Fruit fly (Drosophila melanogaster): Measurements from ENCODE around the gene Ggt-1.

Ggt-1 gene

dm6 chrX:18533308-18533707, 21.0 kb upstream of the Ggt-1 start (continued):
- TF ChIP-seq jumu (GFP tag; optimal IDR thresholded peaks at IDR 0.05) (no peak), tx (GFP tag; optimal IDR thresholded peaks at IDR 0.05) (no peak), CG14860 (GFP tag; IDR thresholded peaks at IDR 0.05; ENCODE audit: partially characterized antibody) (no peak), CG34376 (GFP tag; optimal IDR thresholded peaks at IDR 0.05) (no peak), wek (GFP tag; optimal IDR thresholded peaks at IDR 0.05) (no peak), Scr (GFP tag; IDR thresholded peaks at IDR 0.05; ENCODE audit: partially characterized antibody) (no peak), ranshi (GFP tag; IDR thresholded peaks at IDR 0.05) (no peak), CG7928 (GFP tag; optimal IDR thresholded peaks at IDR 0.05) (no peak), CG31388 (GFP tag; optimal IDR thresholded peaks at IDR 0.05) (no peak), Ptx1 (GFP tag; IDR thresholded peaks at IDR 0.05) (no peak; the same call in none of the 2 replicates), CG8388 (GFP tag; optimal IDR thresholded peaks at IDR 0.05) (peak; percentile 52), Dip2 (GFP tag; IDR thresholded peaks at IDR 0.05) (no peak), zfh2 (GFP tag; optimal IDR thresholded peaks at IDR 0.05) (no peak), Ssrp (tag; optimal IDR thresholded peaks at IDR 0.05) (peak; percentile 65), tgo (GFP tag; IDR thresholded peaks at IDR 0.05) (no peak), CG14014 (GFP tag; IDR thresholded peaks at IDR 0.05) (no peak), sna (GFP tag; IDR thresholded peaks at IDR 0.05; ENCODE audit: partially characterized antibody) (no peak), Doc3 (GFP tag; IDR thresholded peaks at IDR 0.05; ENCODE audit: partially characterized antibody) (no peak), Pdp1 (GFP tag; optimal IDR thresholded peaks at IDR 0.05) (peak in 1 of 2 experiments; percentile 59), Sox102F (GFP tag; optimal IDR thresholded peaks at IDR 0.05) (peak; percentile 43), Eip74EF (GFP tag; optimal IDR thresholded peaks at IDR 0.05) (peak in 1 of 2 experiments; percentile 61), Sox100B (GFP tag; optimal IDR thresholded peaks at IDR 0.05) (peak; percentile 4), ham (GFP tag; IDR thresholded peaks at IDR 0.05) (no peak), Hsf (GFP tag; optimal IDR thresholded peaks at IDR 0.05) (peak; percentile 3), CG1024 (GFP tag; IDR thresholded peaks at IDR 0.05) (no peak), CG4730 (GFP tag; IDR thresholded peaks at IDR 0.05) (no peak), CG4617 (GFP tag; optimal IDR thresholded peaks at IDR 0.05; ENCODE audit: borderline replicate concordance) (no peak), CG17829 (tag; optimal IDR thresholded peaks at IDR 0.05) (peak; percentile 21), en (GFP tag; optimal IDR thresholded peaks at IDR 0.05) (no peak), CG18262 (tag; optimal IDR thresholded peaks at IDR 0.05) (peak; percentile 55), CG42726 (GFP tag; IDR thresholded peaks at IDR 0.05; ENCODE audit: partially characterized antibody) (no peak), HmgD (GFP tag; optimal IDR thresholded peaks at IDR 0.05) (no peak), crol (GFP tag; IDR thresholded peaks at IDR 0.05) (0 out of 2 replicates have a peak, but pooled peaks have one; percentile 22), sr (GFP tag; IDR thresholded peaks at IDR 0.05) (no peak), mam (GFP tag; optimal IDR thresholded peaks at IDR 0.05) (no peak), CG4854 (GFP tag; optimal IDR thresholded peaks at IDR 0.05) (no peak), Atf6 (GFP tag; IDR thresholded peaks at IDR 0.05) (no peak), vfl (GFP tag; optimal IDR thresholded peaks at IDR 0.05) (no peak), BtbVII (GFP tag; optimal IDR thresholded peaks at IDR 0.05) (no peak), CG2678 (tag; optimal IDR thresholded peaks at IDR 0.05) (peak; percentile 35), CG7372 (GFP tag; IDR thresholded peaks at IDR 0.05) (no peak), CG10147 (GFP tag; optimal IDR thresholded peaks at IDR 0.05) (no peak), gt (GFP tag; IDR thresholded peaks at IDR 0.05) (no peak), CG2129 (GFP tag; IDR thresholded peaks at IDR 0.05; ENCODE audit: partially characterized antibody) (no peak), gcm2 (GFP tag; optimal IDR thresholded peaks at IDR 0.05) (no peak), jigr1 (GFP tag; IDR thresholded peaks at IDR 0.05) (no peak), zf30C (GFP tag; optimal IDR thresholded peaks at IDR 0.05) (no peak), Antp (GFP tag; optimal IDR thresholded peaks at IDR 0.05) (no peak), CG8359 (GFP tag; optimal IDR thresholded peaks at IDR 0.05; ENCODE audit: borderline replicate concordance) (no peak), CG1233 (GFP tag; optimal IDR thresholded peaks at IDR 0.05) (no peak), Awh (GFP tag; IDR thresholded peaks at IDR 0.05) (no peak)

Data from whole organism, embryonic.